Fruit fly (Drosophila melanogaster): ENCODE data around the gene CG7943.

- no peak for TF ChIP-seq CG8478 (optimal IDR thresholded peaks at IDR 0.05)
- peak; percentile 10 to 43 for TF ChIP-seq CTCF (optimal IDR thresholded peaks at IDR 0.05)
Observed at dm6 chr3R:30052455-30053046, 6.3 kb downstream of the CG7943 start, which contains the start of gene Jasper.
